Fruit fly (Drosophila melanogaster): ENCODE measurements around the gene Vps2.

DNA sequence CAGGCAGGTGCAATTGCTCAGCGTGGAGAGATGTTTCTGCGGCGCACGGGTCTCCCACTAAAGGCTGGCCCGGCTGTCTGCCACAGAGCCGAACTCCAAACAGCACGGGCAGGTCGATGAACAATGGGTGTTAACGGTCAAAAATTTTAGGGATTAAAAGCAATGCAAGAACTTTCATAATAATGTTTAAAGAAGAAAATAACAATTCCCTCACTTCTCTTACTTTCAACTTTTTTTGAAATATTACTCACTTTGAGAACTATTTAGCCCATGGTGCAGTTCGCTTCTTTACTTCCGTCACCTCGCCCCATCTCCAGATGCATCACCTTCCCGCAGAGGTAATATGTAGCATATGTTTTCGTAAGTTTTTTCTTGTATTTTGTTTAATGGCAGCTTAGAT is 19.9 kb downstream of the Vps2 start:
- no peak for TF ChIP-seq usp (GFP tag; optimal IDR thresholded peaks at IDR 0.05)
- peak; percentile 60 for TF ChIP-seq Sp1 (GFP tag; optimal IDR thresholded peaks at IDR 0.05)
- peak; percentile 56 for TF ChIP-seq psq (GFP tag; optimal IDR thresholded peaks at IDR 0.05)
- peak; percentile 81 for TF ChIP-seq h (GFP tag; optimal IDR thresholded peaks at IDR 0.05)
- peak; percentile 58 for TF ChIP-seq Hnf4 (GFP tag; optimal IDR thresholded peaks at IDR 0.05)
- no peak for TF ChIP-seq pan (optimal IDR thresholded peaks at IDR 0.05)
- TF ChIP-seq Dif (GFP tag; optimal IDR thresholded peaks at IDR 0.05; ENCODE audit: partially characterized antibody): no peak
- TF ChIP-seq ey (GFP tag; optimal IDR thresholded peaks at IDR 0.05): peak; percentile 73
- no peak for TF ChIP-seq Hr83 (GFP tag; optimal IDR thresholded peaks at IDR 0.05; ENCODE audit: poor library complexity, severe bottlenecking)
- TF ChIP-seq CrebA (GFP tag; optimal IDR thresholded peaks at IDR 0.05; ENCODE audit: borderline replicate concordance): no peak
